Worm (Caenorhabditis elegans): ENCODE data around the gene clec-25.

ce11 chrV:16827485-16827884 lies 15.6 kb upstream of the clec-25 start, which contains the start of gene srh-216:
- TF ChIP-seq sptf-1 (tag; optimal IDR thresholded peaks at IDR 0.05) (no peak), lin-13 (tag; optimal IDR thresholded peaks at IDR 0.05) (no peak), lin-32 (GFP tag; optimal IDR thresholded peaks at IDR 0.05) (no peak), elt-3 (tag; optimal IDR thresholded peaks at IDR 0.05) (no peak), tbx-8 (GFP tag; optimal IDR thresholded peaks at IDR 0.05) (no peak)
